Worm (Caenorhabditis elegans): Measurements from ENCODE around the gene B0507.5.

B0507.5 gene

ce11 chrV:8745858-8746257 lies 7.6 kb upstream of the B0507.5 start, which contains the start of gene B0507.6:
B0507.6 (plus strand) TSS chrV:8746158.
- TF ChIP-seq mbf-1 (tag; optimal IDR thresholded peaks at IDR 0.05): no peak
- TF ChIP-seq Y55F3AM.14 (GFP tag; optimal IDR thresholded peaks at IDR 0.05): no peak
- TF ChIP-seq C34F6.9 (tag; optimal IDR thresholded peaks at IDR 0.05): no peak
- TF ChIP-seq snpc-4 (tag; optimal IDR thresholded peaks at IDR 0.05): no peak
- no peak for TF ChIP-seq nhr-6 (tag; optimal IDR thresholded peaks at IDR 0.05)
- TF ChIP-seq nhr-77 (tag; optimal IDR thresholded peaks at IDR 0.05): no peak
- TF ChIP-seq ztf-4 (tag; optimal IDR thresholded peaks at IDR 0.05): no peak
- TF ChIP-seq unc-39 (tag; optimal IDR thresholded peaks at IDR 0.05): no peak
- TF ChIP-seq mab-5 (tag; optimal IDR thresholded peaks at IDR 0.05): no peak
- TF ChIP-seq skn-1 (tag; optimal IDR thresholded peaks at IDR 0.05): no peak
- TF ChIP-seq nhr-12 (tag; optimal IDR thresholded peaks at IDR 0.05): no peak
- TF ChIP-seq ztf-11 (tag; optimal IDR thresholded peaks at IDR 0.05): no peak

DNA sequence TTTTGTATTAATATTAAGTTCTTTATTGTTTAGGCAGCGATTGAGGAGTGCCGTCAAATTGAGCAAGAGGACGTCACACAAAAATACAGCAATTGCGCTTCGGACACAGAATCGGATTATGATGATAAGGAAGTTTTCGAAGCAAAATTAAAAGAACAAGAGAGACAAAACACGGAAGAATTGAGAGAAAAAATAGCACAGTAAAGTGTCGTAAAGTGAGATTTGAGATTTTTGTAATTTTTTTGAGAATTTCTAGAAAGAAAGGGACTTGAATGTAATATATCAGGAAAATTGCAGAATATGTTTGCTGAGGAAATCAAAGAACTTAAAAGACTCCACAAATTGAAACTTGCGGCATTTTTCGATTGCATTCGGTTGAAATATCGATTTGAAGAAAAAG lies 1.2 kb downstream of the B0507.5 start, which contains the start of gene B0507.4:
Gene B0507.4 (plus strand): TSS at position 301 of the 400 bp plus-strand sequence.
- no peak for TF ChIP-seq snpc-4 (tag; optimal IDR thresholded peaks at IDR 0.05)
- no peak for TF ChIP-seq mbf-1 (tag; optimal IDR thresholded peaks at IDR 0.05)
- TF ChIP-seq ztf-4 (tag; optimal IDR thresholded peaks at IDR 0.05): no peak
- no peak for TF ChIP-seq Y55F3AM.14 (GFP tag; optimal IDR thresholded peaks at IDR 0.05)
- no peak for TF ChIP-seq nhr-12 (tag; optimal IDR thresholded peaks at IDR 0.05)
- no peak for TF ChIP-seq nhr-25 (tag; optimal IDR thresholded peaks at IDR 0.05)
- no peak for TF ChIP-seq nhr-129 (tag; optimal IDR thresholded peaks at IDR 0.05)

ce11 chrV:8758618-8759017 lies 5.1 kb downstream of the B0507.5 start, which contains the start of gene B0507.7:
B0507.7 (minus strand) TSS chrV:8758718.
- TF ChIP-seq nhr-11 (tag; optimal IDR thresholded peaks at IDR 0.05) (no peak), R02D3.7 (tag; optimal IDR thresholded peaks at IDR 0.05) (no peak), mdl-1 (tag; optimal IDR thresholded peaks at IDR 0.05) (no peak), aly-2 (tag; optimal IDR thresholded peaks at IDR 0.05) (no peak), sem-4 (tag; optimal IDR thresholded peaks at IDR 0.05) (no peak), lin-39 (tag; optimal IDR thresholded peaks at IDR 0.05) (no peak), snpc-4 (tag; optimal IDR thresholded peaks at IDR 0.05) (no peak), nhr-129 (tag; optimal IDR thresholded peaks at IDR 0.05) (no peak), sma-9 (GFP tag; optimal IDR thresholded peaks at IDR 0.05) (no peak), sma-9 (tag; optimal IDR thresholded peaks at IDR 0.05) (no peak), skn-1 (tag; optimal IDR thresholded peaks at IDR 0.05) (no peak), nhr-25 (tag; optimal IDR thresholded peaks at IDR 0.05) (no peak), nhr-12 (tag; optimal IDR thresholded peaks at IDR 0.05) (no peak), C34F6.9 (tag; optimal IDR thresholded peaks at IDR 0.05) (no peak), unc-55 (GFP tag; optimal IDR thresholded peaks at IDR 0.05) (no peak)

DNA sequence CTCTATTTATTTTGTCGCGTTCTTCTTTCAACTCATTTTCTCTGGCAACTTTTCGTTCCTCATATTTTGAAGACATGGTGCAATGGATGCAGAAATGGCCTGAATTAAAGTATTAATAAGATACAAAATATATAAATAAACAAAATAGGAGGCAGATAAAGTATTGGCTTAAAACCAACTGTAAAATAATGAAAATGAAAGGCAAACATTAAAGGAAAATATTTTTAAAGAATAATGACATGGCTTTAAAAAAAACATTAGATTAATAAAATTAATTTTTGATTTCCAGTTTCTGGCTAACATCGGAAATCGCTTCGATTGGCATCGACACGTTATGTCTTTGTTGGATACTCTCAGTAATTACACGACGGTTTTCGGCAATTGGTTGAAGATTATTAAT lies 6.9 kb downstream of the B0507.5 start, which contains the start of gene ddn-1:
Gene ddn-1 (minus strand): TSS at position 101 of the 400 bp plus-strand sequence.
- no peak for TF ChIP-seq mbf-1 (tag; optimal IDR thresholded peaks at IDR 0.05)
- TF ChIP-seq sma-3 (GFP tag; optimal IDR thresholded peaks at IDR 0.05): no peak
- TF ChIP-seq Y55F3AM.14 (GFP tag; optimal IDR thresholded peaks at IDR 0.05): no peak
- no peak for TF ChIP-seq lin-13 (GFP tag; optimal IDR thresholded peaks at IDR 0.05)
- TF ChIP-seq C34F6.9 (tag; optimal IDR thresholded peaks at IDR 0.05): no peak
- TF ChIP-seq unc-55 (GFP tag; optimal IDR thresholded peaks at IDR 0.05): no peak
- TF ChIP-seq snpc-4 (tag; optimal IDR thresholded peaks at IDR 0.05): no peak
- no peak for TF ChIP-seq F13H6.1 (tag; optimal IDR thresholded peaks at IDR 0.05)
- no peak for TF ChIP-seq ama-1 (optimal IDR thresholded peaks at IDR 0.05)
- no peak for TF ChIP-seq nhr-129 (tag; optimal IDR thresholded peaks at IDR 0.05)
- TF ChIP-seq dmd-4 (tag; optimal IDR thresholded peaks at IDR 0.05): no peak
- TF ChIP-seq elt-3 (tag; optimal IDR thresholded peaks at IDR 0.05): no peak
- no peak for TF ChIP-seq sma-9 (GFP tag; optimal IDR thresholded peaks at IDR 0.05)
- TF ChIP-seq sma-9 (tag; optimal IDR thresholded peaks at IDR 0.05): no peak
- no peak for TF ChIP-seq lin-39 (tag; optimal IDR thresholded peaks at IDR 0.05)

- no peak for TF ChIP-seq F13H6.1 (tag; optimal IDR thresholded peaks at IDR 0.05)
- no peak for TF ChIP-seq ceh-82 (tag; optimal IDR thresholded peaks at IDR 0.05)
- no peak for TF ChIP-seq unc-39 (tag; optimal IDR thresholded peaks at IDR 0.05)
- TF ChIP-seq nhr-11 (tag; optimal IDR thresholded peaks at IDR 0.05): no peak
- no peak for TF ChIP-seq egl-27 (tag; optimal IDR thresholded peaks at IDR 0.05)
- TF ChIP-seq peb-1 (tag; optimal IDR thresholded peaks at IDR 0.05): no peak
- no peak for TF ChIP-seq crh-2 (tag; optimal IDR thresholded peaks at IDR 0.05)
- TF ChIP-seq unc-55 (GFP tag; optimal IDR thresholded peaks at IDR 0.05): no peak
Observed at ce11 chrV:8762861-8763260, 9.4 kb downstream of the B0507.5 start, which contains the start of gene B0507.8. B0507.8 (minus strand) TSS chrV:8762961.

Measured in whole organism, L2 larva.